Worm (Caenorhabditis elegans) whole organism, early embryonic: ENCODE data around the gene T27E7.1.

Experiments used
- B0310.2 ChIP-seq: sonication (generic microtip); optimal IDR thresholded peaks from 2 replicates; lab custom pipeline; 2016; ENCODE audit warnings: mild to moderate bottlenecking, missing genetic modification characterization, missing compliant biosample characterization
- F13C5.2 ChIP-seq: sonication (generic microtip); optimal IDR thresholded peaks from 2 replicates; lab custom pipeline; 2017; ENCODE audit warnings: mild to moderate bottlenecking, missing genetic modification characterization, inconsistent platforms, missing compliant biosample characterization
- ama-1 ChIP-seq: fragments of 150-350 bp; optimal IDR thresholded peaks from 2 replicates; lab custom pipeline; 2014
- ceh-13 ChIP-seq: fragments of 200-800 bp; sonication (Bioruptor generic); optimal IDR thresholded peaks from 2 replicates; lab custom pipeline; 2018; ENCODE audit warnings: mild to moderate bottlenecking, missing genetic modification characterization, missing compliant biosample characterization
- ceh-36 ChIP-seq: sonication (generic microtip); optimal IDR thresholded peaks from 2 replicates; lab custom pipeline; 2016; ENCODE audit warnings: missing genetic modification characterization, inconsistent platforms, missing compliant biosample characterization
- flt-1 ChIP-seq: fragments of 200-800 bp; sonication (Bioruptor generic); IDR thresholded peaks from 2 replicates; pipeline ENCODE4 v1.3.6; 2022; ENCODE audit warnings: missing genetic modification characterization, missing compliant biosample characterization
- hmbx-1 ChIP-seq: sonication (generic microtip); optimal IDR thresholded peaks from 2 replicates; lab custom pipeline; 2016; ENCODE audit warnings: mild to moderate bottlenecking, missing genetic modification characterization, missing compliant biosample characterization
- hmg-4 ChIP-seq: fragments of 200-800 bp; sonication (Bioruptor generic); optimal IDR thresholded peaks from 2 replicates; lab custom pipeline; 2018; ENCODE audit warnings: mild to moderate bottlenecking, missing genetic modification characterization, missing compliant biosample characterization
- pes-1 ChIP-seq: fragments of 200-800 bp; sonication (Bioruptor generic); IDR thresholded peaks from 2 replicates; pipeline ENCODE4 v1.3.6; 2022; ENCODE audit warnings: missing genetic modification reagents, missing genetic modification characterization, missing compliant biosample characterization
- scrt-1 ChIP-seq: fragments of 200-800 bp; sonication (Bioruptor generic); IDR thresholded peaks from 2 replicates; pipeline ENCODE4 v1.3.6; 2022; ENCODE audit warnings: missing genetic modification characterization, missing compliant biosample characterization
- sea-1 ChIP-seq: fragments of 200-800 bp; sonication (Bioruptor generic); conservative IDR thresholded peaks from 2 replicates; pipeline ENCODE4 v1.3.6; 2022; ENCODE audit warnings: missing genetic modification characterization, missing compliant biosample characterization
- tbx-11 ChIP-seq: fragments of 200-800 bp; sonication (Bioruptor generic); IDR thresholded peaks from 2 replicates; pipeline ENCODE4 v1.3.6; 2022; ENCODE audit warnings: missing genetic modification characterization, missing compliant biosample characterization
- tbx-37 ChIP-seq: fragments of 200-800 bp; sonication (Bioruptor generic); conservative IDR thresholded peaks from 2 replicates; pipeline ENCODE4 v1.3.6; 2022; ENCODE audit warnings: missing genetic modification reagents, missing genetic modification characterization, missing compliant biosample characterization
- tra-4 ChIP-seq: sonication (generic microtip); optimal IDR thresholded peaks from 2 replicates; lab custom pipeline; 2017; ENCODE audit warnings: missing genetic modification characterization, missing compliant biosample characterization

DNA sequence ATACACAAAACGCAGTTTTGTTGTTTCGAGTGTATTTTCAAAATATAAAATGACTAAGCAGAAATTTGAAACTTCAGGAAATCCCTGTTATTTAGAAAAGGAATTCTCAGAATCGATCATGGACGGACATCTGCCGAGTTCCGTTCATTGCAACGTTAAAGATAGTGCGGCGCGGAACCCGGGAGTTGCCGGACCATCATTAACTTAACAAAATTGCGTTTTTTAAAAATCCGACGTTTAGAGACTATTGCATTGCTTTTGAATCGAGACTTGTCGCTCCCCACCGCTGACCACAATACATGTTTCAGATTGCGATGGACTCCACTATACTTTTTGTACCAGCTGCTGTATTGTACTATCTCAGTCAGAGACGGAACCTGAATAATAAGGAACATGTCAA lies 10.5 kb downstream of the T27E7.1 start:
- TF ChIP-seq sea-1 (GFP tag; lab: Robert Waterston, UW) = no peak
- TF ChIP-seq tbx-37 = no peak
- no peak for TF ChIP-seq flt-1 (GFP tag; lab: Robert Waterston, UW)
- no peak for TF ChIP-seq hmg-4 (GFP tag; lab: Kevin White, UChicago)
- no peak for TF ChIP-seq B0310.2
- no peak for TF ChIP-seq hmbx-1 (tag; lab: Kevin White, UChicago)
- TF ChIP-seq pes-1 (GFP tag; lab: Robert Waterston, UW) = no peak
- TF ChIP-seq ama-1 (lab: Kevin White, UChicago) = no peak
- TF ChIP-seq tbx-11 (GFP tag; lab: Robert Waterston, UW) = no peak
- no peak for TF ChIP-seq F13C5.2 (tag; lab: Kevin White, UChicago)
- no peak for TF ChIP-seq tra-4 (tag; lab: Kevin White, UChicago)
- TF ChIP-seq scrt-1 (GFP tag; lab: Robert Waterston, UW) = no peak
- no peak for TF ChIP-seq ceh-13 (GFP tag; lab: Kevin White, UChicago)
- no peak for TF ChIP-seq ceh-36 (tag; lab: Kevin White, UChicago)
